Fruit fly (Drosophila melanogaster): Measurements from ENCODE around the gene Bhmt.

- TF ChIP-seq CG8478 (optimal IDR thresholded peaks at IDR 0.05), result no peak
- peak in 1 of 2 experiments; percentile 31 for TF ChIP-seq CTCF (optimal IDR thresholded peaks at IDR 0.05)
These were observed 5.4 kb downstream of the Bhmt start, which contains the start of gene Nedd8 for dm6 chr2L:18951674-18952073.
